Fruit fly (Drosophila melanogaster) whole organism, pupa: ENCODE measurements around the gene CG43091.

ENCODE experiments used
- CG10348 ChIP-seq: fragments of 200-800 bp; sonication (Bioruptor generic); IDR thresholded peaks from 2 replicates; pipeline ENCODE4 v1.3.6; 2022; ENCODE audit warnings: missing biosample characterization, missing genetic modification characterization
- CG12605 ChIP-seq: fragments of 200-800 bp; sonication (Bioruptor generic); IDR thresholded peaks from 2 replicates; pipeline ENCODE4 v1.3.6; 2022; ENCODE audit warnings: missing biosample characterization, missing genetic modification characterization
- CG13204 ChIP-seq: fragments of 200-800 bp; sonication (Bioruptor generic); optimal IDR thresholded peaks from 2 replicates; lab custom pipeline; 2018; ENCODE audit warnings: missing biosample characterization, mild to moderate bottlenecking, missing genetic modification characterization, moderate library complexity
- CG14655 ChIP-seq: fragments of 200-800 bp; sonication (Bioruptor generic); optimal IDR thresholded peaks from 3 replicates; lab custom pipeline; 2017; ENCODE audit warnings: mild to moderate bottlenecking, missing biosample characterization, missing genetic modification reagents, missing genetic modification characterization
- CG15710 ChIP-seq: fragments of 200-800 bp; sonication (Bioruptor generic); optimal IDR thresholded peaks from 2 replicates; lab custom pipeline; 2018; ENCODE audit warnings: missing biosample characterization, mild to moderate bottlenecking, missing genetic modification characterization, moderate library complexity
- CG17806 ChIP-seq: fragments of 200-800 bp; sonication (Bioruptor generic); optimal IDR thresholded peaks from 2 replicates; lab custom pipeline; 2018; ENCODE audit warnings: missing biosample characterization, mild to moderate bottlenecking, missing genetic modification characterization, moderate library complexity
- CG32121 ChIP-seq: fragments of 200-800 bp; sonication (Bioruptor generic); IDR thresholded peaks from 2 replicates; pipeline ENCODE4 v1.3.6; 2022; ENCODE audit warnings: missing biosample characterization, missing genetic modification characterization
- CG34367 ChIP-seq: fragments of 200-800 bp; sonication (Bioruptor generic); optimal IDR thresholded peaks from 2 replicates; lab custom pipeline; 2018; ENCODE audit warnings: missing biosample characterization, mild to moderate bottlenecking, missing genetic modification characterization
- CG4496 ChIP-seq: fragments of 200-800 bp; sonication (Bioruptor generic); IDR thresholded peaks from 3 replicates; pipeline ENCODE4 v1.3.6; 2022; ENCODE audit warnings: missing biosample characterization, missing genetic modification characterization
- CG8159 ChIP-seq: fragments of 200-800 bp; sonication (Bioruptor generic); optimal IDR thresholded peaks from 3 replicates; lab custom pipeline; 2018; ENCODE audit warnings: missing biosample characterization, mild to moderate bottlenecking, missing genetic modification characterization, moderate library complexity
- CG8301 ChIP-seq: fragments of 200-800 bp; sonication (Bioruptor generic); optimal IDR thresholded peaks from 2 replicates; lab custom pipeline; 2018; ENCODE audit warnings: missing biosample characterization, mild to moderate bottlenecking, missing genetic modification characterization
- CG9948 ChIP-seq: fragments of 200-800 bp; sonication (Bioruptor generic); optimal IDR thresholded peaks from 2 replicates; lab custom pipeline; 2018; ENCODE audit warnings: missing biosample characterization, mild to moderate bottlenecking, missing genetic modification characterization, moderate library complexity
- D1 ChIP-seq: fragments of 200-800 bp; sonication (Bioruptor generic); optimal IDR thresholded peaks from 2 replicates; lab custom pipeline; 2018; ENCODE audit warnings: missing biosample characterization, mild to moderate bottlenecking, missing genetic modification characterization, moderate library complexity
- EcR ChIP-seq: fragments of 200-800 bp; sonication (Bioruptor generic); optimal IDR thresholded peaks from 3 replicates; lab custom pipeline; 2019; ENCODE audit warnings: missing biosample characterization, missing genetic modification characterization, mild to moderate bottlenecking, moderate library complexity, missing genetic modification reagents
- Ets98B ChIP-seq: fragments of 200-800 bp; sonication (Bioruptor generic); IDR thresholded peaks from 2 replicates; pipeline ENCODE4 v1.3.6; 2022; ENCODE audit warnings: missing biosample characterization, missing genetic modification characterization
- Pif1A ChIP-seq: fragments of 200-800 bp; sonication (Bioruptor generic); optimal IDR thresholded peaks from 3 replicates; lab custom pipeline; 2016; ENCODE audit warnings: missing biosample characterization, missing genetic modification characterization
- Pif1B ChIP-seq: fragments of 200-800 bp; sonication (Bioruptor generic); optimal IDR thresholded peaks from 3 replicates; lab custom pipeline; 2016; ENCODE audit warnings: missing biosample characterization, missing genetic modification characterization
- Snoo ChIP-seq: fragments of 200-800 bp; sonication (Bioruptor generic); optimal IDR thresholded peaks from 3 replicates; lab custom pipeline; 2017; ENCODE audit warnings: missing biosample characterization, mild to moderate bottlenecking, missing genetic modification characterization, inconsistent platforms
- fd96Ca ChIP-seq: fragments of 200-800 bp; sonication (Bioruptor generic); IDR thresholded peaks from 3 replicates; pipeline ENCODE4 v1.3.6; 2022; ENCODE audit warnings: missing biosample characterization, missing genetic modification characterization
- gl ChIP-seq: fragments of 200-800 bp; sonication (Bioruptor generic); optimal IDR thresholded peaks from 2 replicates; lab custom pipeline; 2018; ENCODE audit warnings: missing biosample characterization, mild to moderate bottlenecking, missing genetic modification characterization
- rn ChIP-seq: fragments of 200-800 bp; sonication (Bioruptor generic); IDR thresholded peaks from 2 replicates; pipeline ENCODE4 v1.3.6; 2022; ENCODE audit warnings: missing biosample characterization, missing genetic modification characterization

CG43091 gene

dm6 chr3R:22720808-22721306, 47.7 kb downstream of the CG43091 start, which contains the start of gene wge:
wge (minus strand) TSS chr3R:22721150.
- TF ChIP-seq fd96Ca (GFP tag; lab: Robert Waterston, UW) (peak; percentile 57; the same call in 2 of the 3 replicates), CG9948 (peak; percentile 62), CG17806 (tag; lab: Kevin White, UChicago) (peak; percentile 62), CG34367 (tag; lab: Kevin White, UChicago) (peak; percentile 68), CG32121 (GFP tag; lab: Robert Waterston, UW) (peak; percentile 61), CG8159 (tag; lab: Kevin White, UChicago) (peak; percentile 80), Ets98B (GFP tag; lab: Robert Waterston, UW) (peak; percentile 66), CG4496 (GFP tag; lab: Robert Waterston, UW) (peak; percentile 80; the same call in 2 of the 3 replicates), CG10348 (GFP tag; lab: Robert Waterston, UW) (no peak), rn (GFP tag; lab: Robert Waterston, UW) (peak; percentile 48; the same call in 1 of the 2 replicates), D1 (tag; lab: Kevin White, UChicago) (no peak), CG14655 (GFP tag; lab: Kevin White, UChicago) (peak; percentile 86), CG13204 (GFP tag; lab: Kevin White, UChicago) (peak; percentile 86), CG12605 (GFP tag; lab: Robert Waterston, UW) (peak; percentile 76; the same call in 1 of the 2 replicates), CG15710 (tag; lab: Kevin White, UChicago) (peak; percentile 81), Pif1A (GFP tag; lab: Kevin White, UChicago) (peak; percentile 83), EcR (peak; percentile 5), Pif1B (GFP tag; lab: Kevin White, UChicago) (peak; percentile 66), CG8301 (peak; percentile 72), gl (tag; lab: Kevin White, UChicago) (peak; percentile 84), Snoo (tag; lab: Kevin White, UChicago) (peak; percentile 59)

- no peak for TF ChIP-seq Snoo (tag; lab: Kevin White, UChicago)
- TF ChIP-seq rn (GFP tag; lab: Robert Waterston, UW) = no peak
- TF ChIP-seq CG34367 (tag; lab: Kevin White, UChicago) = no peak
- TF ChIP-seq CG13204 (GFP tag; lab: Kevin White, UChicago) = no peak
- no peak for TF ChIP-seq fd96Ca (GFP tag; lab: Robert Waterston, UW)
- TF ChIP-seq CG8159 (tag; lab: Kevin White, UChicago) = no peak
- TF ChIP-seq D1 (tag; lab: Kevin White, UChicago) = no peak
- no peak for TF ChIP-seq CG12605 (GFP tag; lab: Robert Waterston, UW)
These were observed 49.0 kb downstream of the CG43091 start for dm6 chr3R:22719607-22719949.

- TF ChIP-seq CG14655 (GFP tag; lab: Kevin White, UChicago) = no peak
- no peak for TF ChIP-seq CG13204 (GFP tag; lab: Kevin White, UChicago)
- TF ChIP-seq CG8159 (tag; lab: Kevin White, UChicago) = no peak
- no peak for TF ChIP-seq Pif1A (GFP tag; lab: Kevin White, UChicago)
- no peak for TF ChIP-seq CG10348 (GFP tag; lab: Robert Waterston, UW)
- TF ChIP-seq Snoo (tag; lab: Kevin White, UChicago) = no peak
- no peak for TF ChIP-seq CG9948
- no peak for TF ChIP-seq CG8301
- TF ChIP-seq CG4496 (GFP tag; lab: Robert Waterston, UW) = no peak
- TF ChIP-seq CG17806 (tag; lab: Kevin White, UChicago) = no peak
- no peak for TF ChIP-seq EcR
- TF ChIP-seq CG34367 (tag; lab: Kevin White, UChicago) = no peak
- no peak for TF ChIP-seq gl (tag; lab: Kevin White, UChicago)
- no peak for TF ChIP-seq Ets98B (GFP tag; lab: Robert Waterston, UW)
- no peak for TF ChIP-seq CG12605 (GFP tag; lab: Robert Waterston, UW)
- TF ChIP-seq D1 (tag; lab: Kevin White, UChicago) = no peak
- TF ChIP-seq rn (GFP tag; lab: Robert Waterston, UW) = no peak
- TF ChIP-seq CG15710 (tag; lab: Kevin White, UChicago) = no peak
- TF ChIP-seq fd96Ca (GFP tag; lab: Robert Waterston, UW) = no peak
These were observed 49.5 kb downstream of the CG43091 start for dm6 chr3R:22718937-22719606.

dm6 chr3R:22718401-22718800, 50.1 kb downstream of the CG43091 start:
- no peak for TF ChIP-seq Ets98B (GFP tag; lab: Robert Waterston, UW)
- no peak for TF ChIP-seq gl (tag; lab: Kevin White, UChicago)
- no peak for TF ChIP-seq CG4496 (GFP tag; lab: Robert Waterston, UW)
- TF ChIP-seq, all 21 proteins: peak for 0
